Worm (Caenorhabditis elegans) whole organism, L4 larva: ENCODE data around the gene F14H3.14.

Experiments
- F49E8.2 ChIP-seq: sonication (generic microtip); optimal IDR thresholded peaks from 2 replicates; lab custom pipeline; 2016; ENCODE audit warnings: missing compliant biosample characterization, mild to moderate bottlenecking, missing genetic modification characterization, borderline replicate concordance
- R02D3.7 ChIP-seq: fragments of 150-350 bp; sonication (generic microtip); optimal IDR thresholded peaks from 3 replicates; lab custom pipeline; 2014; ENCODE audit warnings: missing biosample characterization, missing genetic modification characterization
- T20F7.1 ChIP-seq: fragments of 200-800 bp; sonication (Bioruptor generic); optimal IDR thresholded peaks from 2 replicates; lab custom pipeline; 2018; ENCODE audit warnings: mild to moderate bottlenecking, missing genetic modification characterization, missing compliant biosample characterization
- aha-1 ChIP-seq: fragments of 150-350 bp; peaks from one replicate; lab custom pipeline; 2014; ENCODE audit warnings: missing biosample characterization, missing genetic modification characterization
- ceh-32 ChIP-seq: sonication (generic microtip); optimal IDR thresholded peaks from 2 replicates; lab custom pipeline; 2016; ENCODE audit warnings: mild to moderate bottlenecking, missing genetic modification characterization, missing compliant biosample characterization; ENCODE audit not compliant: poor library complexity
- cey-2 ChIP-seq: sonication (generic microtip); optimal IDR thresholded peaks from 3 replicates; lab custom pipeline; 2017; ENCODE audit warnings: missing genetic modification characterization, mild to moderate bottlenecking, missing compliant biosample characterization, antibody characterized with exemption, borderline replicate concordance; ENCODE audit not compliant: insufficient read depth
- daf-12 ChIP-seq: fragments of 150-350 bp; optimal IDR thresholded peaks from 2 replicates; lab custom pipeline; 2014; ENCODE audit warnings: missing biosample characterization, missing genetic modification reagents, missing genetic modification characterization
- daf-16 ChIP-seq, 3 experiments: sonication (generic microtip); optimal IDR thresholded peaks; 2 replicates each; lab custom pipeline; 2016 to 2017; ENCODE audit warnings: missing genetic modification characterization in 3 of 3, missing genetic modification reagents in 3 of 3, mild to moderate bottlenecking in 2 of 3, missing compliant biosample characterization in 2 of 3, missing biosample characterization in 1 of 3, moderate library complexity in 1 of 3
- daf-19 ChIP-seq: fragments of 200-800 bp; sonication (Bioruptor generic); conservative IDR thresholded peaks from 2 replicates; pipeline ENCODE4 v1.3.6; 2022; ENCODE audit warnings: missing genetic modification characterization, missing compliant biosample characterization
- daf-8 ChIP-seq: fragments of 200-800 bp; sonication (Bioruptor generic); IDR thresholded peaks from 2 replicates; pipeline ENCODE4 v1.3.6; 2022; ENCODE audit warnings: missing genetic modification characterization, missing compliant biosample characterization
- dmd-6 ChIP-seq: fragments of 200-800 bp; sonication (Bioruptor generic); IDR thresholded peaks from 2 replicates; pipeline ENCODE4 v1.3.6; 2022; ENCODE audit warnings: missing genetic modification reagents, missing genetic modification characterization, missing compliant biosample characterization
- dmd-8 ChIP-seq: fragments of 200-800 bp; sonication (Bioruptor generic); IDR thresholded peaks from 2 replicates; pipeline ENCODE4 v1.3.6; 2022; ENCODE audit warnings: missing genetic modification characterization, missing compliant biosample characterization
- dve-1 ChIP-seq: sonication (generic microtip); optimal IDR thresholded peaks from 2 replicates; lab custom pipeline; 2017; ENCODE audit warnings: antibody characterized with exemption, mild to moderate bottlenecking, missing genetic modification characterization, missing compliant biosample characterization; ENCODE audit not compliant: insufficient read depth
- fkh-10 ChIP-seq: fragments of 150-350 bp; optimal IDR thresholded peaks from 2 replicates; lab custom pipeline; 2014; ENCODE audit warnings: missing biosample characterization, missing genetic modification reagents, missing genetic modification characterization
- hif-1 ChIP-seq, 2 experiments: sonication (generic microtip); optimal IDR thresholded peaks; 2 replicates each; lab custom pipeline; 2016 to 2017; ENCODE audit warnings: missing compliant biosample characterization in 2 of 2, missing genetic modification characterization in 2 of 2, missing genetic modification reagents in 2 of 2, missing genotype in 2 of 2, mild to moderate bottlenecking in 1 of 2
- hlh-11 ChIP-seq: fragments of 200-800 bp; sonication (Bioruptor generic); optimal IDR thresholded peaks from 2 replicates; lab custom pipeline; 2018; ENCODE audit warnings: mild to moderate bottlenecking, missing genetic modification characterization, missing compliant biosample characterization
- hlh-30 ChIP-seq: sonication (generic microtip); optimal IDR thresholded peaks from 2 replicates; lab custom pipeline; 2017; ENCODE audit warnings: antibody characterized with exemption, mild to moderate bottlenecking, missing genetic modification characterization, missing compliant biosample characterization; ENCODE audit not compliant: insufficient read depth
- hmg-1.1 ChIP-seq: fragments of 200-800 bp; sonication (Bioruptor generic); IDR thresholded peaks from 2 replicates; pipeline ENCODE4 v1.3.6; 2022; ENCODE audit warnings: missing genetic modification reagents, missing genetic modification characterization, missing compliant biosample characterization
- jun-1 ChIP-seq: fragments of 150-350 bp; optimal IDR thresholded peaks from 2 replicates; lab custom pipeline; 2014; ENCODE audit warnings: missing biosample characterization, missing genetic modification reagents, missing genetic modification characterization
- lin-1 ChIP-seq: fragments of 200-800 bp; sonication (Bioruptor generic); IDR thresholded peaks from 2 replicates; pipeline ENCODE4 v1.3.6; 2022; ENCODE audit warnings: missing genetic modification reagents, missing genetic modification characterization, missing compliant biosample characterization
- lin-39 ChIP-seq: fragments of 150-350 bp; optimal IDR thresholded peaks from 2 replicates; lab custom pipeline; 2014; ENCODE audit warnings: missing biosample characterization, missing genetic modification reagents, missing genetic modification characterization
- mdl-1 ChIP-seq, 2 experiments: fragments of 150-350 bp in 1 of 2; sonication (generic microtip) in 1 of 2; optimal IDR thresholded peaks; 2 replicates each; lab custom pipeline; 2014 to 2017; ENCODE audit warnings: missing biosample characterization in 2 of 2, missing genetic modification characterization in 2 of 2
- mxl-3 ChIP-seq: fragments of 200-800 bp; sonication (Bioruptor generic); optimal IDR thresholded peaks from 2 replicates; lab custom pipeline; 2018; ENCODE audit warnings: mild to moderate bottlenecking, missing genetic modification characterization, missing compliant biosample characterization
- nhr-10 ChIP-seq: fragments of 150-350 bp; optimal IDR thresholded peaks from 2 replicates; lab custom pipeline; 2014; ENCODE audit warnings: missing biosample characterization, missing genetic modification characterization
- nhr-102 ChIP-seq: sonication (generic microtip); optimal IDR thresholded peaks from 2 replicates; lab custom pipeline; 2016; ENCODE audit warnings: mild to moderate bottlenecking, missing genetic modification characterization, moderate library complexity, missing compliant biosample characterization
- nhr-11 ChIP-seq: fragments of 150-350 bp; optimal IDR thresholded peaks from 2 replicates; lab custom pipeline; 2014; ENCODE audit warnings: missing biosample characterization, missing genetic modification characterization
- nhr-237 ChIP-seq: sonication (generic microtip); optimal IDR thresholded peaks from 2 replicates; lab custom pipeline; 2017; ENCODE audit warnings: missing biosample characterization, missing genetic modification characterization
- nhr-28 ChIP-seq: fragments of 150-350 bp; optimal IDR thresholded peaks from 2 replicates; lab custom pipeline; 2014; ENCODE audit warnings: missing biosample characterization, missing genetic modification characterization
- nhr-48 ChIP-seq: sonication (generic microtip); optimal IDR thresholded peaks from 2 replicates; lab custom pipeline; 2016; ENCODE audit warnings: mild to moderate bottlenecking, missing genetic modification characterization, missing compliant biosample characterization
- nhr-6 ChIP-seq: fragments of 150-350 bp; optimal IDR thresholded peaks from 2 replicates; lab custom pipeline; 2014; ENCODE audit warnings: missing biosample characterization, missing genetic modification characterization
- nhr-77 ChIP-seq: fragments of 150-350 bp; optimal IDR thresholded peaks from 2 replicates; lab custom pipeline; 2014; ENCODE audit warnings: missing biosample characterization, missing genetic modification characterization
- pha-4 ChIP-seq, 2 experiments: fragments of 150-350 bp in 1 of 2; fragments of 200-800 bp in 1 of 2; sonication (Bioruptor generic) in 1 of 2; IDR thresholded peaks in 1 of 2; optimal IDR thresholded peaks in 1 of 2; 2 replicates each; pipeline versions ENCODE4 v1.3.6 to Lab custom; 2014 to 2022; ENCODE audit warnings: missing genetic modification characterization in 2 of 2, missing genetic modification reagents in 2 of 2, missing biosample characterization in 1 of 2, missing compliant biosample characterization in 1 of 2
- php-3 ChIP-seq: fragments of 200-800 bp; sonication (Bioruptor generic); IDR thresholded peaks from 2 replicates; pipeline ENCODE4 v1.3.6; 2022; ENCODE audit warnings: missing genetic modification reagents, missing genetic modification characterization, missing compliant biosample characterization
- pqm-1 ChIP-seq: sonication (generic microtip); optimal IDR thresholded peaks from 2 replicates; lab custom pipeline; 2017; ENCODE audit warnings: missing biosample characterization, missing genetic modification characterization
- rbr-2 ChIP-seq: sonication (generic microtip); optimal IDR thresholded peaks from 2 replicates; lab custom pipeline; 2016; ENCODE audit warnings: missing genotype, missing genetic modification characterization, missing compliant biosample characterization
- set-16 ChIP-seq: fragments of 200-800 bp; sonication (Bioruptor generic); IDR thresholded peaks from 2 replicates; pipeline ENCODE4 v1.3.6; 2022; ENCODE audit warnings: missing genetic modification reagents, missing genetic modification characterization, missing compliant biosample characterization
- spr-1 ChIP-seq: sonication (generic microtip); optimal IDR thresholded peaks from 2 replicates; lab custom pipeline; 2016; ENCODE audit warnings: mild to moderate bottlenecking, missing genetic modification characterization, missing compliant biosample characterization
- tag-97 ChIP-seq: fragments of 200-800 bp; sonication (Bioruptor generic); IDR thresholded peaks from 2 replicates; pipeline ENCODE4 v1.3.6; 2022; ENCODE audit warnings: missing genetic modification characterization, missing compliant biosample characterization
- tra-1 ChIP-seq: fragments of 200-800 bp; sonication (Bioruptor generic); IDR thresholded peaks from 2 replicates; pipeline ENCODE4 v1.3.6; 2022; ENCODE audit warnings: missing genetic modification reagents, missing genetic modification characterization, missing compliant biosample characterization
- unc-39 ChIP-seq: sonication (generic microtip); optimal IDR thresholded peaks from 2 replicates; lab custom pipeline; 2017; ENCODE audit warnings: missing biosample characterization, missing genetic modification characterization
- vab-7 ChIP-seq: fragments of 200-800 bp; sonication (Bioruptor generic); IDR thresholded peaks from 2 replicates; pipeline ENCODE4 v1.3.6; 2022; ENCODE audit warnings: missing genetic modification reagents, missing genetic modification characterization, missing compliant biosample characterization
- zfp-2 ChIP-seq: sonication (generic microtip); optimal IDR thresholded peaks from 2 replicates; lab custom pipeline; 2016; ENCODE audit warnings: mild to moderate bottlenecking, missing genetic modification characterization, missing compliant biosample characterization
- zip-11 ChIP-seq: fragments of 200-800 bp; sonication (Bioruptor generic); IDR thresholded peaks from 2 replicates; pipeline ENCODE4 v1.3.6; 2022; ENCODE audit warnings: missing genetic modification characterization, missing compliant biosample characterization

F14H3.14 gene

ce11 chrV:16047052-16047451, 15.6 kb downstream of the F14H3.14 start:
- TF ChIP-seq hlh-30 (tag; lab: Kevin White, UChicago) = no peak
- TF ChIP-seq tag-97 = no peak
- peak; percentile 90 for TF ChIP-seq set-16 (GFP tag; lab: Robert Waterston, UW)
- TF ChIP-seq tra-1 (GFP tag; lab: Robert Waterston, UW) = no peak

DNA sequence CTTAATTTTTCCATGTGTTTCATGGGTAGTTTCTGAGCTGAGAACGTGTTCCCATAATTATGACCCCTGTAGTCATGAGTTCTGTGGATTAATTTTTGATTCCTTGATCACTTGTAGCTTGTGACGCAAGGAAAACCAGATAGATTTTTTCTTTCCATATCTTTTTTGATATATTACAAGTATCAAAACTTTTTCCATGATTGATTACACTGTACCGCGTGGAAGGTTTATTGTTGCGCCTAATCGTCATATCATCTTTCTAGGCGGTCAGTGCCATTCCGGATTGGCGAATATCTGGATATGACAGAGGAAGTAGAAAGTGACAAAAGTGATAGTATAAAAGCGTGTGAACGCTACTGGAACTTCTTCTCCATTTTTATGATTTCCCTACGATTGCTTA, 16.1 kb downstream of the F14H3.14 start, which contains the start of gene ZK285.2:
Gene ZK285.2 (plus strand): TSS at position 301 of the 400 bp plus-strand sequence.
- no peak for TF ChIP-seq tag-97
- TF ChIP-seq vab-7 = no peak
- no peak for TF ChIP-seq dmd-8 (GFP tag; lab: Robert Waterston, UW)
- TF ChIP-seq R02D3.7 (tag; lab: Kevin White, UChicago) = no peak
- no peak for TF ChIP-seq nhr-11
- no peak for TF ChIP-seq php-3 (GFP tag; lab: Robert Waterston, UW)
- TF ChIP-seq ceh-32 (tag; lab: Kevin White, UChicago) = no peak
- no peak for TF ChIP-seq pha-4 (GFP tag; IDR thresholded peaks at IDR 0.05; lab: Robert Waterston, UW)
- TF ChIP-seq pha-4 (tag; optimal IDR thresholded peaks at IDR 0.05; lab: Kevin White, UChicago) = no peak

- TF ChIP-seq php-3 (GFP tag; lab: Robert Waterston, UW) (peak; percentile 74), dmd-6 (GFP tag; lab: Robert Waterston, UW) (peak; percentile 95), mxl-3 (GFP tag; lab: Kevin White, UChicago) (peak; percentile 18), daf-16 (GFP tag; optimal IDR thresholded peaks at IDR 0.05; lab: Kevin White, UChicago) (peak in 1 of 2 experiments; percentile 91), daf-16 (tag; optimal IDR thresholded peaks at IDR 0.05; lab: Kevin White, UChicago) (peak; percentile 100), nhr-28 (peak; percentile 80), daf-12 (tag; lab: Kevin White, UChicago) (no peak), nhr-102 (peak; percentile 89), rbr-2 (no peak), hif-1 (tag; optimal IDR thresholded peaks at IDR 0.05; lab: Kevin White, UChicago) (peak in 1 of 2 experiments; percentile 4), tra-1 (GFP tag; lab: Robert Waterston, UW) (peak; percentile 69), cey-2 (no peak), lin-1 (GFP tag; lab: Robert Waterston, UW) (peak; percentile 83), jun-1 (tag; lab: Kevin White, UChicago) (no peak), nhr-77 (tag; lab: Kevin White, UChicago) (peak; percentile 58), dve-1 (tag; lab: Kevin White, UChicago) (peak; percentile 97), hlh-30 (tag; lab: Kevin White, UChicago) (peak; percentile 77), mdl-1 (tag; optimal IDR thresholded peaks at IDR 0.05; lab: Kevin White, UChicago) (peak in 1 of 2 experiments; percentile 72), hlh-11 (peak; percentile 91), T20F7.1 (GFP tag; lab: Kevin White, UChicago) (peak; percentile 38), nhr-6 (peak; percentile 20), nhr-48 (peak; percentile 91), nhr-10 (tag; lab: Kevin White, UChicago) (peak; percentile 46), set-16 (GFP tag; lab: Robert Waterston, UW) (no peak), pqm-1 (peak; percentile 67)
These were observed 16.9 kb downstream of the F14H3.14 start, which contains the start of gene T10C6.15 for ce11 chrV:16045837-16046236. Gene T10C6.15, minus strand, starts transcription at chrV:16045940.

DNA sequence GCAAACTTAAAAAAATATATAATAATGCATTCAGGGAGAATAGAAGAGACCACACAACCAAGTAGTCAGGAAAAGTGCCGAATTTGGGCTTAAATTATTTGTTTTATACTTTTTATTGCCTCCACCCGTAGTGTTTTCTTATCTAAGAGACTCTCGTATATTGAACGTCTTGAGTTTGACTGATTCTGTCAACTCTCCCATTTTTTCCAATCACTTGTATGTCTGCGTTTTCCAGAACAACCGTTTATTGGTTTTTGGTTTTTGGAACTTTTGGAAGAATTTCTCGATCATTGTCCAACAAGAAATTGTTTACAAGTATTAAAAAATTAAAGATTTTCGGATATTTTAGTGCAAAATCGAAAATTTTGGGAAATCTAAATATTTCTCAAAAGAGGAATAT, 19.0 kb downstream of the F14H3.14 start:
- TF ChIP-seq F49E8.2 (tag; lab: Kevin White, UChicago) = no peak
- peak; percentile 68 for TF ChIP-seq php-3 (GFP tag; lab: Robert Waterston, UW)
- no peak for TF ChIP-seq daf-8 (GFP tag; lab: Robert Waterston, UW)
- TF ChIP-seq dmd-8 (GFP tag; lab: Robert Waterston, UW) = no peak
- no peak for TF ChIP-seq zip-11 (GFP tag; lab: Robert Waterston, UW)
- TF ChIP-seq daf-16 (GFP tag; optimal IDR thresholded peaks at IDR 0.05; lab: Kevin White, UChicago) = no peak
- TF ChIP-seq daf-16 (tag; optimal IDR thresholded peaks at IDR 0.05; lab: Kevin White, UChicago) = peak; percentile 69
- TF ChIP-seq spr-1 = no peak
- no peak for TF ChIP-seq nhr-102
- TF ChIP-seq fkh-10 = no peak
- TF ChIP-seq hlh-11 = peak; percentile 51
- TF ChIP-seq unc-39 (tag; lab: Kevin White, UChicago) = no peak
- TF ChIP-seq nhr-10 (tag; lab: Kevin White, UChicago) = no peak
- TF ChIP-seq T20F7.1 (GFP tag; lab: Kevin White, UChicago) = no peak
- no peak for TF ChIP-seq zfp-2 (tag; lab: Kevin White, UChicago)
- TF ChIP-seq nhr-237 = no peak
- TF ChIP-seq lin-39 (tag; lab: Kevin White, UChicago) = no peak
- TF ChIP-seq dve-1 (tag; lab: Kevin White, UChicago) = peak; percentile 74
- peak; percentile 81 for TF ChIP-seq aha-1 (tag; lab: Kevin White, UChicago)
- no peak for TF ChIP-seq daf-19 (GFP tag; lab: Robert Waterston, UW)
- TF ChIP-seq hmg-1.1 = no peak
- TF ChIP-seq tag-97 = no peak
